Fruit fly (Drosophila melanogaster) whole organism, embryonic: ENCODE measurements around the gene CG5068.

Source experiments
- Antp ChIP-seq: fragments of 200-800 bp; sonication (Bioruptor generic); optimal IDR thresholded peaks from 3 replicates; lab custom pipeline; 2016; ENCODE audit warnings: missing biosample characterization, missing genetic modification characterization
- CG10431 ChIP-seq: fragments of 200-800 bp; sonication (Bioruptor generic); optimal IDR thresholded peaks from 3 replicates; lab custom pipeline; 2018; ENCODE audit warnings: missing biosample characterization, mild to moderate bottlenecking, missing genetic modification characterization
- CG10462 ChIP-seq: fragments of 200-800 bp; sonication (Bioruptor generic); optimal IDR thresholded peaks from 2 replicates; lab custom pipeline; 2016; ENCODE audit warnings: missing biosample characterization, missing genetic modification characterization
- CG12219 ChIP-seq: fragments of 200-800 bp; sonication (Bioruptor generic); optimal IDR thresholded peaks from 3 replicates; lab custom pipeline; 2018; ENCODE audit warnings: missing biosample characterization, mild to moderate bottlenecking, missing genetic modification characterization
- CG12744 ChIP-seq: fragments of 200-800 bp; sonication (Bioruptor generic); optimal IDR thresholded peaks from 2 replicates; lab custom pipeline; 2016; ENCODE audit warnings: missing biosample characterization, missing genetic modification characterization
- CG13296 ChIP-seq: fragments of 200-800 bp; sonication (Bioruptor generic); optimal IDR thresholded peaks from 3 replicates; lab custom pipeline; 2018; ENCODE audit warnings: missing biosample characterization, mild to moderate bottlenecking, missing genetic modification characterization
- CG16813 ChIP-seq: fragments of 200-800 bp; sonication (Bioruptor generic); IDR thresholded peaks from 3 replicates; pipeline ENCODE4 v1.3.6; 2022; ENCODE audit warnings: missing biosample characterization, missing genetic modification characterization; ENCODE audit not compliant: partially characterized antibody
- CG18011 ChIP-seq: fragments of 200-800 bp; sonication (Bioruptor generic); optimal IDR thresholded peaks from 2 replicates; lab custom pipeline; 2017; ENCODE audit warnings: missing biosample characterization, missing genetic modification characterization, mild to moderate bottlenecking, moderate library complexity, missing genotype
- CG2116 ChIP-seq: fragments of 200-800 bp; sonication (Bioruptor generic); optimal IDR thresholded peaks from 3 replicates; lab custom pipeline; 2018; ENCODE audit warnings: missing biosample characterization, mild to moderate bottlenecking, missing genetic modification characterization
- CG3163 ChIP-seq: fragments of 200-800 bp; sonication (Bioruptor generic); optimal IDR thresholded peaks from 3 replicates; lab custom pipeline; 2016; ENCODE audit warnings: missing biosample characterization, missing genetic modification characterization
- CG3847 ChIP-seq: fragments of 200-800 bp; sonication (Bioruptor generic); IDR thresholded peaks from 2 replicates; pipeline ENCODE4 v1.3.6; 2022; ENCODE audit warnings: missing biosample characterization, missing genetic modification characterization
- CG6813 ChIP-seq: fragments of 200-800 bp; sonication (Bioruptor generic); optimal IDR thresholded peaks from 2 replicates; lab custom pipeline; 2017; ENCODE audit warnings: missing biosample characterization, missing genetic modification characterization, mild to moderate bottlenecking, moderate library complexity, missing genetic modification reagents
- CG7556 ChIP-seq: fragments of 200-800 bp; sonication (Bioruptor generic); optimal IDR thresholded peaks from 2 replicates; lab custom pipeline; 2017; ENCODE audit warnings: missing biosample characterization, mild to moderate bottlenecking, missing genetic modification characterization
- CG7786 ChIP-seq: fragments of 200-800 bp; sonication (Bioruptor generic); optimal IDR thresholded peaks from 2 replicates; lab custom pipeline; 2016; ENCODE audit warnings: missing biosample characterization, missing genetic modification characterization
- CG7839 ChIP-seq: fragments of 200-800 bp; sonication (Bioruptor generic); optimal IDR thresholded peaks from 3 replicates; lab custom pipeline; 2018; ENCODE audit warnings: missing biosample characterization, mild to moderate bottlenecking, missing genetic modification characterization, moderate library complexity
- Chrac-16 ChIP-seq: fragments of 200-800 bp; sonication (Bioruptor generic); optimal IDR thresholded peaks from 3 replicates; lab custom pipeline; 2016; ENCODE audit warnings: missing biosample characterization, missing genetic modification characterization
- Dbx ChIP-seq: fragments of 200-800 bp; sonication (Bioruptor generic); IDR thresholded peaks from 3 replicates; pipeline ENCODE4 v1.3.6; 2022; ENCODE audit warnings: missing biosample characterization, missing genetic modification characterization
- Ets97D ChIP-seq: fragments of 200-800 bp; sonication (Bioruptor generic); optimal IDR thresholded peaks from 3 replicates; lab custom pipeline; 2016; ENCODE audit warnings: missing biosample characterization, missing genetic modification characterization
- HLHmδ ChIP-seq: fragments of 200-800 bp; sonication (Bioruptor generic); optimal IDR thresholded peaks from 2 replicates; lab custom pipeline; 2018; ENCODE audit warnings: missing biosample characterization, mild to moderate bottlenecking, missing genetic modification characterization, moderate library complexity
- Hey ChIP-seq: fragments of 200-800 bp; sonication (Bioruptor generic); optimal IDR thresholded peaks from 3 replicates; lab custom pipeline; 2018; ENCODE audit warnings: missing biosample characterization, mild to moderate bottlenecking, missing genetic modification characterization
- Hr3 ChIP-seq: fragments of 200-800 bp; sonication (Bioruptor generic); optimal IDR thresholded peaks from 3 replicates; lab custom pipeline; 2016; ENCODE audit warnings: missing biosample characterization, missing genetic modification characterization
- Hr51 ChIP-seq, 2 experiments: fragments of 200-800 bp; sonication (Bioruptor generic); optimal IDR thresholded peaks; 2 replicates in 1 of 2; 3 replicates in 1 of 2; lab custom pipeline; 2016 to 2018; ENCODE audit warnings: missing biosample characterization in 2 of 2, missing genetic modification characterization in 2 of 2, mild to moderate bottlenecking in 1 of 2, moderate library complexity in 1 of 2
- Mad ChIP-seq: fragments of 200-800 bp; sonication (Bioruptor generic); optimal IDR thresholded peaks from 2 replicates; lab custom pipeline; 2016; ENCODE audit warnings: missing biosample characterization, missing genetic modification characterization
- Max ChIP-seq: fragments of 200-800 bp; sonication (Bioruptor generic); optimal IDR thresholded peaks from 2 replicates; lab custom pipeline; 2016; ENCODE audit warnings: missing biosample characterization, mild to moderate bottlenecking, missing genetic modification characterization
- NC2α ChIP-seq: fragments of 200-800 bp; sonication (Bioruptor generic); optimal IDR thresholded peaks from 2 replicates; lab custom pipeline; 2016; ENCODE audit warnings: missing biosample characterization, missing genetic modification characterization
- NFAT ChIP-seq: fragments of 200-800 bp; sonication (Bioruptor generic); IDR thresholded peaks from 2 replicates; pipeline ENCODE4 v1.3.6; 2022; ENCODE audit warnings: missing biosample characterization, missing genetic modification characterization
- Optix ChIP-seq: fragments of 200-800 bp; sonication (Bioruptor generic); IDR thresholded peaks from 3 replicates; pipeline ENCODE4 v1.3.6; 2022; ENCODE audit warnings: missing biosample characterization, missing genetic modification characterization
- Side ChIP-seq: fragments of 200-800 bp; sonication (Bioruptor generic); optimal IDR thresholded peaks from 2 replicates; lab custom pipeline; 2016; ENCODE audit warnings: missing biosample characterization, missing genetic modification characterization
- Vsx1 ChIP-seq: fragments of 200-800 bp; sonication (Bioruptor generic); optimal IDR thresholded peaks from 2 replicates; lab custom pipeline; 2017; ENCODE audit warnings: missing biosample characterization, mild to moderate bottlenecking, missing genetic modification characterization, missing genetic modification reagents
- YL-1 ChIP-seq: fragments of 200-800 bp; sonication (Bioruptor generic); optimal IDR thresholded peaks from 3 replicates; lab custom pipeline; 2017; ENCODE audit warnings: missing biosample characterization, mild to moderate bottlenecking, missing genetic modification characterization
- bab2 ChIP-seq: fragments of 200-800 bp; sonication (Bioruptor generic); optimal IDR thresholded peaks from 2 replicates; lab custom pipeline; 2016; ENCODE audit warnings: missing biosample characterization, missing genetic modification characterization
- btn ChIP-seq: fragments of 200-800 bp; sonication (Bioruptor generic); optimal IDR thresholded peaks from 2 replicates; lab custom pipeline; 2016; ENCODE audit warnings: missing biosample characterization, missing genetic modification characterization
- ci ChIP-seq: fragments of 200-800 bp; sonication (Bioruptor generic); IDR thresholded peaks from 3 replicates; pipeline ENCODE4 v1.3.6; 2022; ENCODE audit warnings: missing biosample characterization, missing genetic modification characterization
- dmrt11E ChIP-seq: fragments of 200-800 bp; sonication (Bioruptor generic); optimal IDR thresholded peaks from 3 replicates; lab custom pipeline; 2018; ENCODE audit warnings: missing biosample characterization, mild to moderate bottlenecking, missing genetic modification characterization, moderate library complexity
- ems ChIP-seq: fragments of 200-800 bp; sonication (Bioruptor generic); optimal IDR thresholded peaks from 3 replicates; lab custom pipeline; 2016; ENCODE audit warnings: missing biosample characterization, missing genetic modification characterization
- gem ChIP-seq: fragments of 200-800 bp; sonication (Bioruptor generic); optimal IDR thresholded peaks from 2 replicates; lab custom pipeline; 2019; ENCODE audit warnings: missing biosample characterization, mild to moderate bottlenecking, missing genetic modification characterization, moderate library complexity
- hbn ChIP-seq: fragments of 200-800 bp; sonication (Bioruptor generic); IDR thresholded peaks from 2 replicates; pipeline ENCODE4 v1.3.6; 2022; ENCODE audit warnings: missing biosample characterization, missing genetic modification characterization; ENCODE audit not compliant: partially characterized antibody
- ind ChIP-seq: fragments of 200-800 bp; sonication (Bioruptor generic); optimal IDR thresholded peaks from 3 replicates; lab custom pipeline; 2016; ENCODE audit warnings: missing biosample characterization, missing genetic modification characterization
- jumu ChIP-seq: fragments of 200-800 bp; sonication (Bioruptor generic); optimal IDR thresholded peaks from 3 replicates; lab custom pipeline; 2016; ENCODE audit warnings: missing biosample characterization, missing genetic modification characterization
- kni ChIP-seq: fragments of 200-800 bp; sonication (Bioruptor generic); optimal IDR thresholded peaks from 3 replicates; lab custom pipeline; 2017; ENCODE audit warnings: mild to moderate bottlenecking, missing biosample characterization, missing genetic modification reagents, missing genetic modification characterization
- lmd ChIP-seq: fragments of 200-800 bp; sonication (Bioruptor generic); IDR thresholded peaks from 2 replicates; pipeline ENCODE4 v1.3.6; 2022; ENCODE audit warnings: missing biosample characterization, missing genetic modification characterization
- nau ChIP-seq: fragments of 200-800 bp; sonication (Bioruptor generic); optimal IDR thresholded peaks from 3 replicates; lab custom pipeline; 2017; ENCODE audit warnings: missing biosample characterization, mild to moderate bottlenecking, missing genetic modification characterization, missing genetic modification reagents
- repo ChIP-seq: fragments of 200-800 bp; sonication (Bioruptor generic); optimal IDR thresholded peaks from 2 replicates; lab custom pipeline; 2016; ENCODE audit warnings: missing biosample characterization, missing genetic modification characterization
- sens ChIP-seq: fragments of 200-800 bp; sonication (Bioruptor generic); peaks from one replicate; lab custom pipeline; 2016; ENCODE audit warnings: missing biosample characterization, missing genetic modification characterization
- sens-2 ChIP-seq: fragments of 200-800 bp; sonication (Bioruptor generic); IDR thresholded peaks from 2 replicates; pipeline ENCODE4 v1.3.6; 2022; ENCODE audit warnings: missing biosample characterization, missing genetic modification characterization
- slp2 ChIP-seq: fragments of 200-800 bp; sonication (Bioruptor generic); optimal IDR thresholded peaks from 2 replicates; lab custom pipeline; 2016; ENCODE audit warnings: missing biosample characterization, missing genetic modification characterization
- sr ChIP-seq: fragments of 200-800 bp; sonication (Bioruptor generic); IDR thresholded peaks from 3 replicates; pipeline ENCODE4 v1.3.6; 2022; ENCODE audit warnings: missing biosample characterization, missing genetic modification characterization
- trem ChIP-seq: fragments of 200-800 bp; optimal IDR thresholded peaks from 3 replicates; lab custom pipeline; 2019; ENCODE audit warnings: missing biosample characterization, mild to moderate bottlenecking, missing genetic modification characterization, moderate library complexity
- zfh1 ChIP-seq: fragments of 200-800 bp; sonication (Bioruptor generic); IDR thresholded peaks from 3 replicates; pipeline ENCODE4 v1.3.6; 2022; ENCODE audit warnings: missing biosample characterization, missing genetic modification characterization

CG5068 gene

dm6 chr3L:9011485-9012389 lies 25.2 kb downstream of the CG5068 start (continued):
- TF ChIP-seq hbn (GFP tag; lab: Robert Waterston, UW) (no peak), NFAT (GFP tag; lab: Robert Waterston, UW) (no peak), Max (peak; percentile 63), lmd (GFP tag; lab: Robert Waterston, UW) (peak; percentile 73), HLHmδ (peak; percentile 20), ci (GFP tag; lab: Robert Waterston, UW) (peak; percentile 92), CG13296 (GFP tag; lab: Kevin White, UChicago) (no peak), YL-1 (GFP tag; lab: Kevin White, UChicago) (no peak), CG12219 (GFP tag; lab: Kevin White, UChicago) (peak; percentile 68), ems (GFP tag; lab: Kevin White, UChicago) (peak; percentile 68), CG3163 (peak; percentile 53), Optix (peak; percentile 70; the same call in 1 of the 3 replicates), trem (tag; lab: Kevin White, UChicago) (peak; percentile 78), Chrac-16 (GFP tag; lab: Kevin White, UChicago) (peak; percentile 74), Vsx1 (peak; percentile 12), CG10431 (GFP tag; lab: Kevin White, UChicago) (no peak), Hey (tag; lab: Kevin White, UChicago) (no peak), CG7556 (GFP tag; lab: Kevin White, UChicago) (peak; percentile 77), dmrt11E (peak; percentile 89), zfh1 (peak; percentile 95), Antp (GFP tag; lab: Kevin White, UChicago) (peak; percentile 87), Dbx (no peak), sr (GFP tag; lab: Robert Waterston, UW) (no peak; the same call in 2 of the 3 replicates), CG18011 (GFP tag; lab: Kevin White, UChicago) (no peak), nau (GFP tag; lab: Kevin White, UChicago) (no peak), CG3847 (peak; percentile 27; the same call in 1 of the 2 replicates), CG12744 (GFP tag; lab: Kevin White, UChicago) (peak; percentile 12), CG2116 (peak; percentile 23), jumu (GFP tag; lab: Kevin White, UChicago) (peak; percentile 85), CG7839 (tag; lab: Kevin White, UChicago) (peak; percentile 71), gem (peak; percentile 84), sens-2 (GFP tag; lab: Robert Waterston, UW) (peak; percentile 84), CG16813 (GFP tag; lab: Robert Waterston, UW) (no peak), CG7786 (GFP tag; lab: Kevin White, UChicago) (peak; percentile 70), Ets97D (GFP tag; lab: Kevin White, UChicago) (no peak), CG10462 (peak; percentile 54), Hr51 (GFP tag; optimal IDR thresholded peaks at IDR 0.05; lab: Kevin White, UChicago) (peak in 1 of 2 experiments; percentile 62), Hr3 (GFP tag; lab: Kevin White, UChicago) (peak; percentile 59), bab2 (peak; percentile 90), Side (peak; percentile 81), kni (peak; percentile 56), btn (GFP tag; lab: Kevin White, UChicago) (peak; percentile 72), Mad (GFP tag; lab: Kevin White, UChicago) (peak; percentile 45), ind (GFP tag; lab: Kevin White, UChicago) (peak; percentile 63), repo (GFP tag; lab: Kevin White, UChicago) (peak; percentile 58), sens (peak; percentile 98), slp2 (GFP tag; lab: Kevin White, UChicago) (peak; percentile 59), CG6813 (GFP tag; lab: Kevin White, UChicago) (peak; percentile 79), NC2α (peak; percentile 51)
